Worm (Caenorhabditis elegans) whole organism, young adult: Measurements from ENCODE around the gene C16D9.9.

Experiments used
- B0019.2 ChIP-seq: fragments of 200-800 bp; sonication (Bioruptor generic); conservative IDR thresholded peaks from 2 replicates; pipeline ENCODE4 v1.3.6; 2022; ENCODE audit warnings: missing genetic modification reagents, missing genetic modification characterization, missing compliant biosample characterization
- B0035.1 ChIP-seq: sonication (generic microtip); optimal IDR thresholded peaks from 2 replicates; lab custom pipeline; 2016; ENCODE audit warnings: missing genetic modification characterization, mild to moderate bottlenecking, missing compliant biosample characterization, missing genotype, missing genetic modification reagents
- B0261.1 ChIP-seq: sonication (generic microtip); optimal IDR thresholded peaks from 2 replicates; lab custom pipeline; 2016; ENCODE audit warnings: mild to moderate bottlenecking, missing genetic modification characterization, moderate library complexity, missing compliant biosample characterization
- D2030.7 ChIP-seq: fragments of 200-800 bp; sonication (Bioruptor generic); IDR thresholded peaks from 2 replicates; pipeline ENCODE4 v1.3.6; 2022; ENCODE audit warnings: missing genetic modification reagents, missing genetic modification characterization, missing compliant biosample characterization
- F33H1.4 ChIP-seq: fragments of 200-800 bp; sonication (Bioruptor generic); IDR thresholded peaks from 2 replicates; pipeline ENCODE4 v1.3.6; 2022; ENCODE audit warnings: missing genetic modification reagents, missing genetic modification characterization, missing compliant biosample characterization
- F39B2.1 ChIP-seq: fragments of 200-800 bp; sonication (Bioruptor generic); IDR thresholded peaks from 2 replicates; pipeline ENCODE4 v1.3.6; 2022; ENCODE audit warnings: missing genetic modification reagents, missing genetic modification characterization, missing compliant biosample characterization
- F49E8.2 ChIP-seq: sonication (generic microtip); optimal IDR thresholded peaks from 3 replicates; lab custom pipeline; 2017; ENCODE audit warnings: missing genetic modification characterization, mild to moderate bottlenecking, missing compliant biosample characterization, antibody characterized with exemption, moderate library complexity; ENCODE audit not compliant: insufficient read depth
- F57C9.4 ChIP-seq: sonication (generic microtip); optimal IDR thresholded peaks from 2 replicates; lab custom pipeline; 2017; ENCODE audit warnings: mild to moderate bottlenecking, missing genetic modification characterization, missing compliant biosample characterization
- T07F8.4 ChIP-seq: sonication (generic microtip); optimal IDR thresholded peaks from 2 replicates; lab custom pipeline; 2016; ENCODE audit warnings: mild to moderate bottlenecking, missing genetic modification characterization, moderate library complexity, missing compliant biosample characterization
- Y53F4B.3 ChIP-seq: fragments of 200-800 bp; sonication (Bioruptor generic); IDR thresholded peaks from 2 replicates; pipeline ENCODE4 v1.3.6; 2022; ENCODE audit warnings: missing genetic modification reagents, missing genetic modification characterization, missing compliant biosample characterization
- Y56A3A.18 ChIP-seq: fragments of 200-800 bp; sonication (Bioruptor generic); IDR thresholded peaks from 2 replicates; pipeline ENCODE4 v1.3.6; 2022; ENCODE audit warnings: missing genetic modification reagents, missing genetic modification characterization, missing compliant biosample characterization
- Y67H2A.10 ChIP-seq: fragments of 200-800 bp; sonication (Bioruptor generic); conservative IDR thresholded peaks from 2 replicates; pipeline ENCODE4 v1.3.6; 2022; ENCODE audit warnings: missing genetic modification reagents, missing genetic modification characterization, missing compliant biosample characterization
- Y95B8A.8 ChIP-seq: fragments of 200-800 bp; sonication (Bioruptor generic); IDR thresholded peaks from 2 replicates; pipeline ENCODE4 v1.3.6; 2022; ENCODE audit warnings: missing genetic modification reagents, missing genetic modification characterization, missing compliant biosample characterization
- ama-1 ChIP-seq, 3 experiments: fragments of 150-350 bp in 1 of 3; sonication (generic microtip) in 2 of 3; optimal IDR thresholded peaks; 2 replicates each; lab custom pipeline; 2014 to 2018; ENCODE audit warnings: missing biosample characterization in 2 of 3, missing genetic modification characterization in 2 of 3, missing genetic modification reagents in 2 of 3
- atf-7 ChIP-seq: sonication (generic microtip); optimal IDR thresholded peaks from 2 replicates; lab custom pipeline; 2017; ENCODE audit warnings: mild to moderate bottlenecking, missing genetic modification characterization, missing compliant biosample characterization
- athp-1 ChIP-seq: sonication (generic microtip); optimal IDR thresholded peaks from 2 replicates; lab custom pipeline; 2017; ENCODE audit warnings: mild to moderate bottlenecking, missing genetic modification characterization, missing compliant biosample characterization
- bed-2 ChIP-seq: fragments of 200-800 bp; sonication (Bioruptor generic); IDR thresholded peaks from 2 replicates; pipeline ENCODE4 v1.3.6; 2022; ENCODE audit warnings: missing genetic modification reagents, missing genetic modification characterization, missing compliant biosample characterization
- ccch-3 ChIP-seq: fragments of 200-800 bp; sonication (Bioruptor generic); optimal IDR thresholded peaks from 2 replicates; lab custom pipeline; 2018; ENCODE audit warnings: mild to moderate bottlenecking, missing genetic modification characterization, missing compliant biosample characterization
- ceh-79 ChIP-seq: sonication (generic microtip); optimal IDR thresholded peaks from 2 replicates; lab custom pipeline; 2017; ENCODE audit warnings: mild to moderate bottlenecking, missing genetic modification characterization, missing compliant biosample characterization
- die-1 ChIP-seq: sonication (generic microtip); optimal IDR thresholded peaks from 2 replicates; lab custom pipeline; 2016; ENCODE audit warnings: missing genotype, mild to moderate bottlenecking, missing genetic modification characterization, missing compliant biosample characterization
- dox-1 ChIP-seq: fragments of 200-800 bp; sonication (Bioruptor generic); IDR thresholded peaks from 2 replicates; pipeline ENCODE4 v1.3.6; 2022; ENCODE audit warnings: missing genetic modification reagents, missing genetic modification characterization, missing compliant biosample characterization
- dpl-1 ChIP-seq: fragments of 150-350 bp; optimal IDR thresholded peaks from 2 replicates; lab custom pipeline; 2014; ENCODE audit warnings: missing biosample characterization, missing genetic modification reagents, missing genetic modification characterization
- egrh-3 ChIP-seq: fragments of 200-800 bp; sonication (Bioruptor generic); IDR thresholded peaks from 2 replicates; pipeline ENCODE4 v1.3.6; 2022; ENCODE audit warnings: missing genetic modification reagents, missing genetic modification characterization, missing compliant biosample characterization
- ekl-4 ChIP-seq: fragments of 200-800 bp; sonication (Bioruptor generic); IDR thresholded peaks from 2 replicates; pipeline ENCODE4 v1.3.6; 2022; ENCODE audit warnings: missing genetic modification reagents, missing genetic modification characterization, missing compliant biosample characterization
- ets-4 ChIP-seq: fragments of 200-800 bp; sonication (Bioruptor generic); optimal IDR thresholded peaks from 2 replicates; lab custom pipeline; 2018; ENCODE audit warnings: mild to moderate bottlenecking, missing genetic modification characterization, missing compliant biosample characterization
- hlh-12 ChIP-seq: sonication (generic microtip); optimal IDR thresholded peaks from 2 replicates; lab custom pipeline; 2016; ENCODE audit warnings: missing genetic modification characterization, missing compliant biosample characterization
- hrde-1 ChIP-seq: sonication (generic microtip); optimal IDR thresholded peaks from 2 replicates; lab custom pipeline; 2016; ENCODE audit warnings: missing genetic modification characterization, mild to moderate bottlenecking, missing compliant biosample characterization, moderate library complexity, missing genotype, missing genetic modification reagents, borderline replicate concordance
- let-607 ChIP-seq, 2 experiments: fragments of 200-800 bp in 1 of 2; sonication (Bioruptor generic) in 1 of 2; sonication (generic microtip) in 1 of 2; optimal IDR thresholded peaks; 2 replicates each; lab custom pipeline; 2016 to 2018; ENCODE audit warnings: mild to moderate bottlenecking in 2 of 2, missing compliant biosample characterization in 2 of 2, missing genetic modification characterization in 2 of 2, moderate library complexity in 2 of 2, missing genotype in 1 of 2
- madf-10 ChIP-seq: sonication (generic microtip); optimal IDR thresholded peaks from 2 replicates; lab custom pipeline; 2016; ENCODE audit warnings: mild to moderate bottlenecking, missing genetic modification characterization, missing compliant biosample characterization
- mcd-1 ChIP-seq: fragments of 200-800 bp; sonication (Bioruptor generic); IDR thresholded peaks from 2 replicates; pipeline ENCODE4 v1.3.6; 2022; ENCODE audit warnings: missing genetic modification reagents, missing genetic modification characterization, missing compliant biosample characterization
- mes-4 ChIP-seq: sonication (generic microtip); optimal IDR thresholded peaks from 2 replicates; lab custom pipeline; 2016; ENCODE audit warnings: missing genotype, missing genetic modification characterization, missing compliant biosample characterization
- nfya-1 ChIP-seq: sonication (generic microtip); optimal IDR thresholded peaks from 2 replicates; lab custom pipeline; 2017; ENCODE audit warnings: antibody characterized with exemption, missing compliant biosample characterization, missing genetic modification characterization, borderline replicate concordance; ENCODE audit not compliant: insufficient read depth
- nfyb-1 ChIP-seq: fragments of 200-800 bp; sonication (Bioruptor generic); IDR thresholded peaks from 2 replicates; pipeline ENCODE4 v1.3.6; 2022; ENCODE audit warnings: missing genetic modification reagents, missing genetic modification characterization, missing compliant biosample characterization
- nhr-27 ChIP-seq: fragments of 200-800 bp; sonication (Bioruptor generic); optimal IDR thresholded peaks from 2 replicates; lab custom pipeline; 2018; ENCODE audit warnings: mild to moderate bottlenecking, missing genetic modification characterization, moderate library complexity, missing compliant biosample characterization
- nhr-90 ChIP-seq: sonication (generic microtip); optimal IDR thresholded peaks from 2 replicates; lab custom pipeline; 2016; ENCODE audit warnings: missing genotype, mild to moderate bottlenecking, missing genetic modification characterization, missing compliant biosample characterization
- pbrm-1 ChIP-seq: fragments of 200-800 bp; sonication (Bioruptor generic); IDR thresholded peaks from 2 replicates; pipeline ENCODE4 v1.3.6; 2022; ENCODE audit warnings: missing genetic modification reagents, missing genetic modification characterization, missing compliant biosample characterization
- pha-4 ChIP-seq: fragments of 150-350 bp; sonication (generic microtip); optimal IDR thresholded peaks from 2 replicates; lab custom pipeline; 2014; ENCODE audit warnings: missing biosample characterization, missing genetic modification reagents, missing genetic modification characterization
- rec-8 ChIP-seq, 2 experiments: sonication (generic microtip); optimal IDR thresholded peaks; 2 replicates each; lab custom pipeline; 2016; ENCODE audit warnings: mild to moderate bottlenecking in 2 of 2, missing genetic modification characterization in 2 of 2, missing genetic modification reagents in 2 of 2, missing genotype in 2 of 2, missing biosample characterization in 1 of 2, missing compliant biosample characterization in 1 of 2, moderate library complexity in 1 of 2
- repo-1 ChIP-seq: sonication (generic microtip); optimal IDR thresholded peaks from 2 replicates; lab custom pipeline; 2017; ENCODE audit warnings: mild to moderate bottlenecking, missing genetic modification characterization, missing compliant biosample characterization
- rpc-1 ChIP-seq, 2 experiments: fragments of 150-350 bp in 1 of 2; sonication (generic microtip) in 1 of 2; optimal IDR thresholded peaks; 2 replicates each; lab custom pipeline; 2014 to 2018; ENCODE audit warnings: missing biosample characterization in 1 of 2, missing genetic modification characterization in 1 of 2, missing genetic modification reagents in 1 of 2, missing genotype in 1 of 2
- snpc-1.1 ChIP-seq: sonication (generic microtip); optimal IDR thresholded peaks from 2 replicates; lab custom pipeline; 2017; ENCODE audit warnings: missing genetic modification characterization, mild to moderate bottlenecking, missing compliant biosample characterization, antibody characterized with exemption, moderate library complexity, missing genotype, missing genetic modification reagents; ENCODE audit not compliant: insufficient read depth
- snpc-3.4 ChIP-seq: sonication (generic microtip); optimal IDR thresholded peaks from 2 replicates; lab custom pipeline; 2017; ENCODE audit warnings: missing genetic modification characterization, mild to moderate bottlenecking, missing compliant biosample characterization, antibody characterized with exemption, moderate library complexity, missing genotype, missing genetic modification reagents
- sptf-2 ChIP-seq: fragments of 200-800 bp; sonication (Bioruptor generic); optimal IDR thresholded peaks from 2 replicates; lab custom pipeline; 2018; ENCODE audit warnings: mild to moderate bottlenecking, missing genetic modification characterization, missing compliant biosample characterization
- unc-130 ChIP-seq: sonication (generic microtip); optimal IDR thresholded peaks from 2 replicates; lab custom pipeline; 2016; ENCODE audit warnings: missing genetic modification reagents, missing genetic modification characterization, missing compliant biosample characterization
- unc-62 ChIP-seq: fragments of 150-350 bp; optimal IDR thresholded peaks from 2 replicates; lab custom pipeline; 2014; ENCODE audit warnings: missing biosample characterization, missing genetic modification reagents, missing genetic modification characterization
- zim-3 ChIP-seq: sonication (generic microtip); optimal IDR thresholded peaks from 2 replicates; lab custom pipeline; 2017; ENCODE audit warnings: mild to moderate bottlenecking, missing genetic modification characterization, moderate library complexity, missing compliant biosample characterization
- ztf-3 ChIP-seq: fragments of 200-800 bp; sonication (Bioruptor generic); optimal IDR thresholded peaks from 2 replicates; lab custom pipeline; 2018; ENCODE audit warnings: mild to moderate bottlenecking, missing genetic modification characterization, missing compliant biosample characterization
- ztf-6 ChIP-seq: fragments of 200-800 bp; sonication (Bioruptor generic); IDR thresholded peaks from 2 replicates; pipeline ENCODE4 v1.3.6; 2022; ENCODE audit warnings: missing genetic modification reagents, missing genetic modification characterization, missing compliant biosample characterization

The C16D9.9 gene

DNA sequence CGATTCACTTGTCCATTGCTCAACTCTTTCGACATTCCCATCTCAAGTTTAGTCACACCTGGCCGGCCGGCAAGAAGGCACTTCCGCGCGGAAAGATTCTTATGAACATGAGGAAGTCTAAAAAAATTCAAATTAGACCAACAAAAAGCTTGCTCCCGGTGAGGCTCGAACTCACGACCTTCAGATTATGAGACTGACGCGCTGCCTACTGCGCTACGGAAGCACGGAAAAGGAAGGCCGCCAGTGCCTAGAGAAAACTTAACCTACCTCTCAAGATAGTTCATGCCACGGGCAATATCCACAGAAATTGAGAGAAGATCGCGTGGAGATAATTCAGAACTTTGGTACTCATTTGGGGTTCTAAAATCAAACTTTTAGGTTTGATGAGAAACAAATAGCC is 34.0 kb upstream of the C16D9.9 start (continued):
- TF ChIP-seq Y95B8A.8 (GFP tag; lab: Robert Waterston, UW) (no peak), die-1 (tag; lab: Kevin White, UChicago) (peak; percentile 56), ets-4 (GFP tag; lab: Kevin White, UChicago) (no peak), B0019.2 (GFP tag; lab: Robert Waterston, UW) (no peak), ccch-3 (no peak), pbrm-1 (peak; percentile 77), ztf-6 (GFP tag; lab: Robert Waterston, UW) (no peak), T07F8.4 (tag; lab: Kevin White, UChicago) (no peak), Y53F4B.3 (GFP tag; lab: Robert Waterston, UW) (no peak), unc-62 (GFP tag; lab: Kevin White, UChicago) (no peak), snpc-3.4 (tag; lab: Kevin White, UChicago) (no peak), Y56A3A.18 (GFP tag; lab: Robert Waterston, UW) (no peak), rec-8 (tag; optimal IDR thresholded peaks at IDR 0.05; lab: Kevin White, UChicago) (no peak), F39B2.1 (GFP tag; lab: Robert Waterston, UW) (no peak), atf-7 (tag; lab: Kevin White, UChicago) (no peak), ceh-79 (tag; lab: Kevin White, UChicago) (no peak), pha-4 (tag; lab: Kevin White, UChicago) (no peak), dox-1 (peak; percentile 62; the same call in 1 of the 2 replicates), B0035.1 (tag; lab: Kevin White, UChicago) (no peak), hlh-12 (tag; lab: Kevin White, UChicago) (no peak), let-607 (tag; optimal IDR thresholded peaks at IDR 0.05; lab: Kevin White, UChicago) (no peak), athp-1 (no peak), hrde-1 (tag; lab: Kevin White, UChicago) (no peak), madf-10 (tag; lab: Kevin White, UChicago) (no peak), unc-130 (GFP tag; lab: Kevin White, UChicago) (no peak), zim-3 (tag; lab: Kevin White, UChicago) (peak; percentile 33), F57C9.4 (tag; lab: Kevin White, UChicago) (no peak), bed-2 (GFP tag; lab: Robert Waterston, UW) (no peak), nfya-1 (tag; lab: Kevin White, UChicago) (no peak), nfyb-1 (GFP tag; lab: Robert Waterston, UW) (no peak), egrh-3 (GFP tag; lab: Robert Waterston, UW) (no peak), dpl-1 (GFP tag; lab: Kevin White, UChicago) (no peak), D2030.7 (GFP tag; lab: Robert Waterston, UW) (no peak), sptf-2 (GFP tag; lab: Kevin White, UChicago) (no peak), F33H1.4 (GFP tag; lab: Robert Waterston, UW) (no peak), nhr-90 (tag; lab: Kevin White, UChicago) (peak; percentile 65), B0261.1 (tag; lab: Kevin White, UChicago) (peak; percentile 69), mcd-1 (GFP tag; lab: Robert Waterston, UW) (0 out of 2 replicates have a peak, but pooled peaks have one; percentile 25), nhr-27 (tag; lab: Kevin White, UChicago) (no peak), ama-1 (optimal IDR thresholded peaks at IDR 0.05; lab: Kevin White, UChicago) (no peak), ama-1 (GFP tag; optimal IDR thresholded peaks at IDR 0.05; lab: Kevin White, UChicago) (no peak), repo-1 (tag; lab: Kevin White, UChicago) (no peak), F49E8.2 (tag; lab: Kevin White, UChicago) (no peak), ztf-3 (GFP tag; lab: Kevin White, UChicago) (no peak), Y67H2A.10 (GFP tag; lab: Robert Waterston, UW) (no peak), snpc-1.1 (peak; percentile 53), ekl-4 (GFP tag; lab: Robert Waterston, UW) (no peak), mes-4 (tag; lab: Kevin White, UChicago) (peak; percentile 23), rpc-1 (optimal IDR thresholded peaks at IDR 0.05; lab: Kevin White, UChicago) (peak; percentile 59), rpc-1 (tag; optimal IDR thresholded peaks at IDR 0.05; lab: Kevin White, UChicago) (peak; percentile 79)
